Fruit fly (Drosophila melanogaster): ENCODE measurements around the gene CG33679.

- TF ChIP-seq CG6163 (GFP tag; IDR thresholded peaks at IDR 0.05) (no peak), CG16779 (tag; optimal IDR thresholded peaks at IDR 0.05) (no peak), CG1621 (tag; optimal IDR thresholded peaks at IDR 0.05) (no peak), Eip93F (GFP tag; optimal IDR thresholded peaks at IDR 0.05) (no peak), Ets96B (tag; optimal IDR thresholded peaks at IDR 0.05) (no peak), net (GFP tag; optimal IDR thresholded peaks at IDR 0.05) (no peak), Gug (GFP tag; IDR thresholded peaks at IDR 0.05) (no peak), Met (GFP tag; optimal IDR thresholded peaks at IDR 0.05) (no peak), Sox102F (GFP tag; optimal IDR thresholded peaks at IDR 0.05) (no peak), salr (GFP tag; optimal IDR thresholded peaks at IDR 0.05) (no peak), fd59A (GFP tag; optimal IDR thresholded peaks at IDR 0.05) (no peak)
These were observed 8.0 kb downstream of the CG33679 start for dm6 chr2L:15066141-15066540.
